Worm (Caenorhabditis elegans) whole organism, young adult: ENCODE results near the gene trap-2.

Source experiments
- B0336.3 ChIP-seq: fragments of 200-800 bp; sonication (Bioruptor generic); IDR thresholded peaks from 2 replicates; pipeline ENCODE4 v1.3.6; 2022; ENCODE audit warnings: missing genetic modification characterization, missing compliant biosample characterization
- C17E4.6 ChIP-seq: fragments of 200-800 bp; sonication (Bioruptor generic); IDR thresholded peaks from 2 replicates; pipeline ENCODE4 v1.3.6; 2022; ENCODE audit warnings: missing genetic modification reagents, missing genetic modification characterization, missing compliant biosample characterization
- F22D6.2 ChIP-seq: sonication (generic microtip); optimal IDR thresholded peaks from 2 replicates; lab custom pipeline; 2016; ENCODE audit warnings: mild to moderate bottlenecking, missing genetic modification characterization, missing compliant biosample characterization
- F33H1.4 ChIP-seq: fragments of 200-800 bp; sonication (Bioruptor generic); IDR thresholded peaks from 2 replicates; pipeline ENCODE4 v1.3.6; 2022; ENCODE audit warnings: missing genetic modification reagents, missing genetic modification characterization, missing compliant biosample characterization
- F52B5.7 ChIP-seq: sonication (generic microtip); optimal IDR thresholded peaks from 2 replicates; lab custom pipeline; 2016; ENCODE audit warnings: mild to moderate bottlenecking, missing genetic modification characterization, missing compliant biosample characterization
- ZK185.1 ChIP-seq: sonication (generic microtip); optimal IDR thresholded peaks from 2 replicates; lab custom pipeline; 2016; ENCODE audit warnings: mild to moderate bottlenecking, missing genetic modification characterization, missing compliant biosample characterization; ENCODE audit not compliant: poor library complexity, severe bottlenecking
- attf-5 ChIP-seq: fragments of 200-800 bp; sonication (Bioruptor generic); optimal IDR thresholded peaks from 2 replicates; lab custom pipeline; 2018; ENCODE audit warnings: mild to moderate bottlenecking, missing genetic modification characterization, missing compliant biosample characterization
- bed-2 ChIP-seq: fragments of 200-800 bp; sonication (Bioruptor generic); IDR thresholded peaks from 2 replicates; pipeline ENCODE4 v1.3.6; 2022; ENCODE audit warnings: missing genetic modification reagents, missing genetic modification characterization, missing compliant biosample characterization
- ccch-3 ChIP-seq: fragments of 200-800 bp; sonication (Bioruptor generic); optimal IDR thresholded peaks from 2 replicates; lab custom pipeline; 2018; ENCODE audit warnings: mild to moderate bottlenecking, missing genetic modification characterization, missing compliant biosample characterization
- cebp-1 ChIP-seq, 2 experiments: fragments of 200-800 bp in 1 of 2; sonication (Bioruptor generic) in 1 of 2; sonication (generic microtip) in 1 of 2; IDR thresholded peaks in 1 of 2; optimal IDR thresholded peaks in 1 of 2; 2 replicates each; pipeline versions ENCODE4 v1.3.6 to Lab custom; 2017 to 2022; ENCODE audit warnings: missing compliant biosample characterization in 2 of 2, missing genetic modification characterization in 2 of 2, mild to moderate bottlenecking in 1 of 2, missing genetic modification reagents in 1 of 2, moderate library complexity in 1 of 2
- dpff-1 ChIP-seq: sonication (generic microtip); optimal IDR thresholded peaks from 2 replicates; lab custom pipeline; 2017; ENCODE audit warnings: mild to moderate bottlenecking, missing genetic modification characterization, missing compliant biosample characterization
- dpl-1 ChIP-seq: fragments of 150-350 bp; optimal IDR thresholded peaks from 2 replicates; lab custom pipeline; 2014; ENCODE audit warnings: missing biosample characterization, missing genetic modification reagents, missing genetic modification characterization
- egl-44 ChIP-seq: fragments of 200-800 bp; sonication (Bioruptor generic); IDR thresholded peaks from 2 replicates; pipeline ENCODE4 v1.3.6; 2022; ENCODE audit warnings: missing genetic modification reagents, missing genetic modification characterization, missing compliant biosample characterization
- egrh-3 ChIP-seq: fragments of 200-800 bp; sonication (Bioruptor generic); IDR thresholded peaks from 2 replicates; pipeline ENCODE4 v1.3.6; 2022; ENCODE audit warnings: missing genetic modification reagents, missing genetic modification characterization, missing compliant biosample characterization
- hmg-1.2 ChIP-seq: fragments of 200-800 bp; sonication (Bioruptor generic); IDR thresholded peaks from 2 replicates; pipeline ENCODE4 v1.3.6; 2022; ENCODE audit warnings: missing genetic modification reagents, missing genetic modification characterization, missing compliant biosample characterization
- hmg-20 ChIP-seq: fragments of 200-800 bp; sonication (Bioruptor generic); IDR thresholded peaks from 2 replicates; pipeline ENCODE4 v1.3.6; 2022; ENCODE audit warnings: missing genetic modification reagents, missing genetic modification characterization, missing compliant biosample characterization
- let-607 ChIP-seq, 2 experiments: fragments of 200-800 bp in 1 of 2; sonication (Bioruptor generic) in 1 of 2; sonication (generic microtip) in 1 of 2; optimal IDR thresholded peaks; 2 replicates each; lab custom pipeline; 2016 to 2018; ENCODE audit warnings: mild to moderate bottlenecking in 2 of 2, missing compliant biosample characterization in 2 of 2, missing genetic modification characterization in 2 of 2, moderate library complexity in 2 of 2, missing genotype in 1 of 2
- lin-35 ChIP-seq, 3 experiments: fragments of 150-350 bp in 2 of 3; sonication (generic microtip) in 1 of 3; optimal IDR thresholded peaks; 2 replicates each; lab custom pipeline; 2014 to 2018; ENCODE audit warnings: missing biosample characterization in 3 of 3, missing genetic modification characterization in 3 of 3, missing genetic modification reagents in 3 of 3
- lin-54 ChIP-seq: fragments of 200-800 bp; sonication (Bioruptor generic); optimal IDR thresholded peaks from 2 replicates; lab custom pipeline; 2018; ENCODE audit warnings: mild to moderate bottlenecking, missing genetic modification characterization, missing compliant biosample characterization
- mcd-1 ChIP-seq: fragments of 200-800 bp; sonication (Bioruptor generic); IDR thresholded peaks from 2 replicates; pipeline ENCODE4 v1.3.6; 2022; ENCODE audit warnings: missing genetic modification reagents, missing genetic modification characterization, missing compliant biosample characterization
- mes-4 ChIP-seq: sonication (generic microtip); optimal IDR thresholded peaks from 2 replicates; lab custom pipeline; 2016; ENCODE audit warnings: missing genotype, missing genetic modification characterization, missing compliant biosample characterization
- nfya-1 ChIP-seq: sonication (generic microtip); optimal IDR thresholded peaks from 2 replicates; lab custom pipeline; 2017; ENCODE audit warnings: antibody characterized with exemption, missing compliant biosample characterization, missing genetic modification characterization, borderline replicate concordance; ENCODE audit not compliant: insufficient read depth
- nfyb-1 ChIP-seq: fragments of 200-800 bp; sonication (Bioruptor generic); IDR thresholded peaks from 2 replicates; pipeline ENCODE4 v1.3.6; 2022; ENCODE audit warnings: missing genetic modification reagents, missing genetic modification characterization, missing compliant biosample characterization
- nhr-179 ChIP-seq: sonication (generic microtip); optimal IDR thresholded peaks from 2 replicates; lab custom pipeline; 2016; ENCODE audit warnings: mild to moderate bottlenecking, missing genetic modification characterization, missing compliant biosample characterization
- pbrm-1 ChIP-seq: fragments of 200-800 bp; sonication (Bioruptor generic); IDR thresholded peaks from 2 replicates; pipeline ENCODE4 v1.3.6; 2022; ENCODE audit warnings: missing genetic modification reagents, missing genetic modification characterization, missing compliant biosample characterization
- rcor-1 ChIP-seq: fragments of 200-800 bp; sonication (Bioruptor generic); IDR thresholded peaks from 2 replicates; pipeline ENCODE4 v1.3.6; 2022; ENCODE audit warnings: missing genetic modification reagents, missing genetic modification characterization, missing compliant biosample characterization
- rpc-1 ChIP-seq, 2 experiments: fragments of 150-350 bp in 1 of 2; sonication (generic microtip) in 1 of 2; optimal IDR thresholded peaks; 2 replicates each; lab custom pipeline; 2014 to 2018; ENCODE audit warnings: missing biosample characterization in 1 of 2, missing genetic modification characterization in 1 of 2, missing genetic modification reagents in 1 of 2, missing genotype in 1 of 2
- sdz-38 ChIP-seq: sonication (generic microtip); optimal IDR thresholded peaks from 2 replicates; lab custom pipeline; 2016; ENCODE audit warnings: missing genotype, missing genetic modification characterization, missing compliant biosample characterization
- snpc-3.4 ChIP-seq: sonication (generic microtip); optimal IDR thresholded peaks from 2 replicates; lab custom pipeline; 2017; ENCODE audit warnings: missing genetic modification characterization, mild to moderate bottlenecking, missing compliant biosample characterization, antibody characterized with exemption, moderate library complexity, missing genotype, missing genetic modification reagents
- unc-130 ChIP-seq: sonication (generic microtip); optimal IDR thresholded peaks from 2 replicates; lab custom pipeline; 2016; ENCODE audit warnings: missing genetic modification reagents, missing genetic modification characterization, missing compliant biosample characterization
- unc-62 ChIP-seq: fragments of 150-350 bp; optimal IDR thresholded peaks from 2 replicates; lab custom pipeline; 2014; ENCODE audit warnings: missing biosample characterization, missing genetic modification reagents, missing genetic modification characterization
- xnd-1 ChIP-seq: sonication (generic microtip); optimal IDR thresholded peaks from 2 replicates; lab custom pipeline; 2016; ENCODE audit warnings: missing genotype, missing genetic modification reagents, missing genetic modification characterization, missing compliant biosample characterization
- ztf-18 ChIP-seq: sonication (generic microtip); optimal IDR thresholded peaks from 2 replicates; lab custom pipeline; 2016; ENCODE audit warnings: missing genotype, mild to moderate bottlenecking, missing genetic modification characterization, missing compliant biosample characterization
- ztf-26 ChIP-seq: sonication (generic microtip); optimal IDR thresholded peaks from 2 replicates; lab custom pipeline; 2017; ENCODE audit warnings: missing genetic modification characterization, missing compliant biosample characterization

The trap-2 gene

ce11 chrX:727737-728136, 40.1 kb downstream of the trap-2 start (continued):
- TF ChIP-seq pbrm-1 (GFP tag; lab: Robert Waterston, UW) (peak; percentile 67; the same call in 1 of the 2 replicates), nfyb-1 (GFP tag; lab: Robert Waterston, UW) (peak; percentile 77), F52B5.7 (tag; lab: Kevin White, UChicago) (no peak), unc-62 (GFP tag; lab: Kevin White, UChicago) (peak; percentile 13), nfya-1 (tag; lab: Kevin White, UChicago) (no peak), xnd-1 (tag; lab: Kevin White, UChicago) (no peak), mes-4 (tag; lab: Kevin White, UChicago) (no peak), F22D6.2 (no peak), egrh-3 (GFP tag; lab: Robert Waterston, UW) (peak; percentile 26; the same call in 1 of the 2 replicates), rpc-1 (optimal IDR thresholded peaks at IDR 0.05; lab: Kevin White, UChicago) (no peak), rpc-1 (tag; optimal IDR thresholded peaks at IDR 0.05; lab: Kevin White, UChicago) (no peak), lin-35 (GFP tag; optimal IDR thresholded peaks at IDR 0.05; lab: Kevin White, UChicago) (peak in 1 of 3 experiments; percentile 24), C17E4.6 (no peak), egl-44 (GFP tag; lab: Robert Waterston, UW) (0 out of 2 replicates have a peak, but pooled peaks have one; percentile 30), mcd-1 (GFP tag; lab: Robert Waterston, UW) (no peak; the same call in 1 of the 2 replicates), lin-54 (GFP tag; lab: Kevin White, UChicago) (no peak), hmg-1.2 (GFP tag; lab: Robert Waterston, UW) (peak; percentile 89), ZK185.1 (tag; lab: Kevin White, UChicago) (peak; percentile 42), dpl-1 (no peak), F33H1.4 (GFP tag; lab: Robert Waterston, UW) (no peak), ztf-26 (peak; percentile 50), ztf-18 (tag; lab: Kevin White, UChicago) (no peak), bed-2 (GFP tag; lab: Robert Waterston, UW) (peak; percentile 72), nhr-179 (no peak), hmg-20 (0 out of 2 replicates have a peak, but pooled peaks have one; percentile 13), rcor-1 (peak; percentile 52; the same call in 1 of the 2 replicates), B0336.3 (GFP tag; lab: Robert Waterston, UW) (no peak), attf-5 (GFP tag; lab: Kevin White, UChicago) (peak; percentile 52)

ce11 chrX:726295-726694, 41.6 kb downstream of the trap-2 start:
- no peak for TF ChIP-seq rcor-1
- TF ChIP-seq snpc-3.4 (tag; lab: Kevin White, UChicago): no peak
- TF ChIP-seq sdz-38 (tag; lab: Kevin White, UChicago): no peak
- no peak for TF ChIP-seq cebp-1 (GFP tag; IDR thresholded peaks at IDR 0.05; lab: Robert Waterston, UW)
- TF ChIP-seq cebp-1 (tag; optimal IDR thresholded peaks at IDR 0.05; lab: Kevin White, UChicago): no peak
- TF ChIP-seq unc-130 (GFP tag; lab: Kevin White, UChicago): no peak
- no peak for TF ChIP-seq lin-54 (GFP tag; lab: Kevin White, UChicago)
- no peak for TF ChIP-seq let-607 (tag; optimal IDR thresholded peaks at IDR 0.05; lab: Kevin White, UChicago)
- TF ChIP-seq hmg-20: no peak
- no peak for TF ChIP-seq ccch-3 (GFP tag; lab: Kevin White, UChicago)

ce11 chrX:725868-726267, 42.0 kb downstream of the trap-2 start, which contains the start of gene sli-1:
Gene sli-1 (minus strand): TSS chrX:725968.
- TF ChIP-seq dpff-1 (tag; lab: Kevin White, UChicago): no peak
- TF ChIP-seq attf-5 (GFP tag; lab: Kevin White, UChicago): no peak
- TF ChIP-seq, all 124 proteins: peak for 0
